In the genomic region with DNA sequence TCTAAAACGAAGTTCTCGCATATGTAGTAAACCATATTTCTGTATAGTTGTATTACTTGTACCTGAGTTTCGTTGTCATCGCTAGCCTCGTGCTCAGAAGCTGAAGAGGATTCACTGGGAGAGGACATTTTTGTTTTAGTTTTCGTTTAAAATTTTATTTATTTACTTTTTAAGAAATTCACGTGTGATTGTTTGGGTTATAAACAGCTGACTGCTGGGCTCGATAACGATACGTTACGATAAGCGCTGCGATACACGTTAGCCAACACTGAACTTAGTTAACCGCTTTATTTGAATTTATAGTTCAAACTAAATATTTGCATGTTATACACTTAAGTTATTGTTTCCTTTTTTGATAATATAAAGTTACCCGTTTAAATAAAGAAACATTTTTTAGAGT, we compare ENCODE assay signal across 4 fruit fly cellular contexts.
TF ChIP-seq lines count a peak whose summit lies in the region.

A gene (minus strand): TSS at position 218 of the 400 bp plus-strand sequence.

- no peak for TF ChIP-seq CTCF in whole organism, embryonic (GFP tag; optimal IDR thresholded peaks at IDR 0.05; lab: Kevin White, UChicago)

TF ChIP-seq in whole organism, adult, 20 proteins besides CTCF, POLR2A, EP300 and RAD21:
- TF ChIP-seq Mnt (GFP tag; optimal IDR thresholded peaks at IDR 0.05; lab: Kevin White, UChicago) (peak; percentile 82), cnc (optimal IDR thresholded peaks at IDR 0.05; lab: Kevin White, UChicago) (no peak), toe (GFP tag; optimal IDR thresholded peaks at IDR 0.05; lab: Kevin White, UChicago) (no peak), kay (GFP tag; lab: Kevin White, UChicago; ENCODE audit: borderline replicate concordance) (peak; percentile 89)
TF ChIP-seq in whole organism, adult: peak in this region for 2.

TF ChIP-seq in whole organism, embryonic, 481 proteins besides CTCF, POLR2A, EP300 and RAD21 (continues in another document):
- TF ChIP-seq nerfin-2 (GFP tag; IDR thresholded peaks at IDR 0.05; lab: Robert Waterston, UW; ENCODE audit: partially characterized antibody), result 0 out of 2 replicates have a peak, but pooled peaks have one; percentile 33
- peak; percentile 76 for TF ChIP-seq bbx (GFP tag; IDR thresholded peaks at IDR 0.05; lab: Robert Waterston, UW; ENCODE audit: partially characterized antibody)
- TF ChIP-seq CG3163 (GFP tag; optimal IDR thresholded peaks at IDR 0.05; lab: Kevin White, UChicago), result no peak
- no peak for TF ChIP-seq ERR (GFP tag; optimal IDR thresholded peaks at IDR 0.05; lab: Kevin White, UChicago)
- peak; percentile 37; the same call in 1 of the 3 replicates for TF ChIP-seq Doc3 (GFP tag; IDR thresholded peaks at IDR 0.05; lab: Robert Waterston, UW; ENCODE audit: partially characterized antibody)
- TF ChIP-seq zen2 (GFP tag; IDR thresholded peaks at IDR 0.05; lab: Robert Waterston, UW; ENCODE audit: partially characterized antibody), result peak; percentile 62; the same call in 2 of the 3 replicates
- TF ChIP-seq vnd (GFP tag; IDR thresholded peaks at IDR 0.05; lab: Robert Waterston, UW; ENCODE audit: partially characterized antibody), result peak; percentile 42; the same call in 2 of the 3 replicates
- TF ChIP-seq Hand (GFP tag; optimal IDR thresholded peaks at IDR 0.05; lab: Kevin White, UChicago), result no peak
- TF ChIP-seq CG4617 (GFP tag; optimal IDR thresholded peaks at IDR 0.05; lab: Kevin White, UChicago; ENCODE audit: borderline replicate concordance), result peak; percentile 15
- TF ChIP-seq nerfin-1 (tag; optimal IDR thresholded peaks at IDR 0.05; lab: Kevin White, UChicago), result no peak
- TF ChIP-seq Dll (GFP tag; IDR thresholded peaks at IDR 0.05; lab: Robert Waterston, UW; ENCODE audit: partially characterized antibody), result peak; percentile 67; the same call in 3 of the 4 replicates
- TF ChIP-seq CG6791 (GFP tag; IDR thresholded peaks at IDR 0.05; lab: Robert Waterston, UW; ENCODE audit: partially characterized antibody), result peak; percentile 74
- TF ChIP-seq pzg (GFP tag; optimal IDR thresholded peaks at IDR 0.05; lab: Kevin White, UChicago), result peak; percentile 26
- TF ChIP-seq Opbp (GFP tag; IDR thresholded peaks at IDR 0.05; lab: Robert Waterston, UW; ENCODE audit: partially characterized antibody), result peak; percentile 62; the same call in 2 of the 3 replicates
- TF ChIP-seq D (optimal IDR thresholded peaks at IDR 0.05; lab: Kevin White, UChicago), result no peak
- TF ChIP-seq D (GFP tag; optimal IDR thresholded peaks at IDR 0.05; lab: Kevin White, UChicago), result no peak
- TF ChIP-seq sens (GFP tag; lab: Kevin White, UChicago), result peak; percentile 66
- peak; percentile 22 for TF ChIP-seq CG17568 (GFP tag; optimal IDR thresholded peaks at IDR 0.05; lab: Kevin White, UChicago)
- TF ChIP-seq Dp (GFP tag; optimal IDR thresholded peaks at IDR 0.05; lab: Kevin White, UChicago), result peak; percentile 92
- peak; percentile 94 for TF ChIP-seq E2f2 (GFP tag; IDR thresholded peaks at IDR 0.05; lab: Robert Waterston, UW)
- TF ChIP-seq dm (GFP tag; optimal IDR thresholded peaks at IDR 0.05; lab: Kevin White, UChicago), result peak; percentile 38
- TF ChIP-seq hbn (GFP tag; IDR thresholded peaks at IDR 0.05; lab: Robert Waterston, UW; ENCODE audit: partially characterized antibody), result peak; percentile 31; the same call in 1 of the 2 replicates

TF ChIP-seq in whole organism, prepupa, 60 proteins besides CTCF, POLR2A, EP300 and RAD21:
- TF ChIP-seq fkh (GFP tag; optimal IDR thresholded peaks at IDR 0.05; lab: Kevin White, UChicago) (peak; percentile 83), Eip78C (GFP tag; lab: Kevin White, UChicago) (peak; percentile 46), Eip93F (GFP tag; optimal IDR thresholded peaks at IDR 0.05; lab: Kevin White, UChicago) (no peak), lz (GFP tag; optimal IDR thresholded peaks at IDR 0.05; lab: Kevin White, UChicago) (no peak)

TF ChIP-seq in whole organism, wandering third instar larva, 38 proteins besides CTCF, POLR2A, EP300 and RAD21:
- TF ChIP-seq foxo (GFP tag; optimal IDR thresholded peaks at IDR 0.05; lab: Kevin White, UChicago) (peak in 1 of 2 experiments; percentile 19), dl (GFP tag; optimal IDR thresholded peaks at IDR 0.05; lab: Kevin White, UChicago; ENCODE audit: insufficient read depth in 1 of 2, partially characterized antibody in 2 of 2) (no peak), Hnf4 (GFP tag; optimal IDR thresholded peaks at IDR 0.05; lab: Kevin White, UChicago) (peak; percentile 26)
